Fruit fly (Drosophila melanogaster) whole organism, embryonic: Measurements from ENCODE around the gene fw.

Source experiments
- Adf1 ChIP-seq: fragments of 200-800 bp; sonication (Bioruptor generic); IDR thresholded peaks from 2 replicates; pipeline ENCODE4 v1.3.6; 2022; ENCODE audit warnings: missing biosample characterization, missing genetic modification characterization
- B-H1 ChIP-seq: fragments of 200-800 bp; sonication (Bioruptor generic); IDR thresholded peaks from 3 replicates; pipeline ENCODE4 v1.3.6; 2022; ENCODE audit warnings: missing biosample characterization, missing genetic modification characterization
- CG10267 ChIP-seq: fragments of 200-800 bp; sonication (Bioruptor generic); optimal IDR thresholded peaks from 2 replicates; lab custom pipeline; 2018; ENCODE audit warnings: missing biosample characterization, mild to moderate bottlenecking, missing genetic modification characterization, moderate library complexity
- CG11560 ChIP-seq: fragments of 200-800 bp; sonication (Bioruptor generic); IDR thresholded peaks from 3 replicates; pipeline ENCODE4 v1.3.6; 2022; ENCODE audit warnings: missing biosample characterization, missing genetic modification characterization
- CG12391 ChIP-seq: fragments of 200-800 bp; sonication (Bioruptor generic); optimal IDR thresholded peaks from 3 replicates; lab custom pipeline; 2018; ENCODE audit warnings: missing biosample characterization, mild to moderate bottlenecking, missing genetic modification characterization, moderate library complexity
- CG13123 ChIP-seq: fragments of 200-800 bp; sonication (Bioruptor generic); optimal IDR thresholded peaks from 2 replicates; lab custom pipeline; 2016; ENCODE audit warnings: missing biosample characterization, missing genetic modification characterization
- CG14014 ChIP-seq: fragments of 200-800 bp; sonication (Bioruptor generic); IDR thresholded peaks from 2 replicates; pipeline ENCODE4 v1.3.6; 2022; ENCODE audit warnings: missing biosample characterization, missing genetic modification characterization
- CG15696 ChIP-seq: fragments of 200-800 bp; sonication (Bioruptor generic); optimal IDR thresholded peaks from 2 replicates; lab custom pipeline; 2019; ENCODE audit warnings: missing biosample characterization, mild to moderate bottlenecking, missing genetic modification characterization, moderate library complexity
- CG16863 ChIP-seq: fragments of 200-800 bp; sonication (Bioruptor generic); optimal IDR thresholded peaks from 3 replicates; lab custom pipeline; 2016; ENCODE audit warnings: missing biosample characterization, missing genetic modification characterization
- CG17328 ChIP-seq: fragments of 200-800 bp; sonication (Bioruptor generic); IDR thresholded peaks from 2 replicates; pipeline ENCODE4 v1.3.6; 2022; ENCODE audit warnings: missing biosample characterization, missing genetic modification characterization
- CG17568 ChIP-seq: fragments of 200-800 bp; sonication (Bioruptor generic); optimal IDR thresholded peaks from 2 replicates; lab custom pipeline; 2018; ENCODE audit warnings: missing biosample characterization, mild to moderate bottlenecking, missing genetic modification characterization, moderate library complexity
- CG17829 ChIP-seq: fragments of 200-800 bp; optimal IDR thresholded peaks from 2 replicates; lab custom pipeline; 2019; ENCODE audit warnings: missing biosample characterization, mild to moderate bottlenecking, missing genetic modification characterization, moderate library complexity
- CG18599 ChIP-seq: fragments of 200-800 bp; sonication (Bioruptor generic); optimal IDR thresholded peaks from 3 replicates; lab custom pipeline; 2017; ENCODE audit warnings: missing biosample characterization, missing genetic modification characterization, mild to moderate bottlenecking, moderate library complexity, missing genetic modification reagents
- CG2875 ChIP-seq: fragments of 200-800 bp; sonication (Bioruptor generic); optimal IDR thresholded peaks from 2 replicates; lab custom pipeline; 2017; ENCODE audit warnings: missing biosample characterization, mild to moderate bottlenecking, missing genetic modification characterization, missing genetic modification reagents
- CG3726 ChIP-seq: fragments of 200-800 bp; sonication (Bioruptor generic); IDR thresholded peaks from 3 replicates; pipeline ENCODE4, ENCODE4 v1.3.6; 2022; ENCODE audit warnings: missing biosample characterization, missing genetic modification characterization
- CG5180 ChIP-seq: fragments of 200-800 bp; sonication (Bioruptor generic); optimal IDR thresholded peaks from 3 replicates; lab custom pipeline; 2017; ENCODE audit warnings: missing biosample characterization, missing genetic modification characterization, mild to moderate bottlenecking, moderate library complexity, missing genetic modification reagents
- CG8944 ChIP-seq: fragments of 200-800 bp; sonication (Bioruptor generic); optimal IDR thresholded peaks from 3 replicates; lab custom pipeline; 2016; ENCODE audit warnings: missing biosample characterization, missing genetic modification characterization
- CG9437 ChIP-seq: fragments of 200-800 bp; sonication (Bioruptor generic); optimal IDR thresholded peaks from 2 replicates; lab custom pipeline; 2018; ENCODE audit warnings: missing biosample characterization, mild to moderate bottlenecking, missing genetic modification characterization
- CG9817 ChIP-seq: fragments of 200-800 bp; sonication (Bioruptor generic); optimal IDR thresholded peaks from 2 replicates; lab custom pipeline; 2018; ENCODE audit warnings: missing biosample characterization, mild to moderate bottlenecking, missing genetic modification characterization, moderate library complexity
- CG9932 ChIP-seq: fragments of 200-800 bp; sonication (Bioruptor generic); IDR thresholded peaks from 2 replicates; pipeline ENCODE4 v1.3.6; 2022; ENCODE audit warnings: missing biosample characterization, missing genetic modification characterization
- D ChIP-seq, 2 experiments: fragments of 200-800 bp in 1 of 2; fragments of >200 bp in 1 of 2; sonication (Bioruptor generic) in 1 of 2; optimal IDR thresholded peaks; 2 replicates in 1 of 2; 3 replicates in 1 of 2; lab custom pipeline; 2017; ENCODE audit warnings: mild to moderate bottlenecking in 1 of 2, missing biosample characterization in 1 of 2, missing genetic modification characterization in 1 of 2, missing genetic modification reagents in 1 of 2
- E2f1 ChIP-seq: fragments of 200-800 bp; sonication (Bioruptor generic); IDR thresholded peaks from 2 replicates; pipeline ENCODE4 v1.3.6; 2022; ENCODE audit warnings: missing biosample characterization, missing genetic modification characterization
- Hr3 ChIP-seq: fragments of 200-800 bp; sonication (Bioruptor generic); optimal IDR thresholded peaks from 3 replicates; lab custom pipeline; 2016; ENCODE audit warnings: missing biosample characterization, missing genetic modification characterization
- Med ChIP-seq: fragments of 200-800 bp; sonication (Bioruptor generic); peaks from one replicate; lab custom pipeline; 2016; ENCODE audit warnings: missing biosample characterization, missing genetic modification characterization, mild to moderate bottlenecking, inconsistent platforms, moderate library complexity
- PHDP ChIP-seq: fragments of 200-800 bp; sonication (Bioruptor generic); optimal IDR thresholded peaks from 3 replicates; lab custom pipeline; 2018; ENCODE audit warnings: missing biosample characterization, mild to moderate bottlenecking, missing genetic modification characterization, moderate library complexity
- Pdp1 ChIP-seq, 2 experiments: fragments of 200-800 bp; sonication (Bioruptor generic); optimal IDR thresholded peaks; 3 replicates each; lab custom pipeline; 2016; ENCODE audit warnings: missing biosample characterization in 2 of 2, missing genetic modification characterization in 2 of 2, mild to moderate bottlenecking in 1 of 2, moderate library complexity in 1 of 2
- Vsx1 ChIP-seq: fragments of 200-800 bp; sonication (Bioruptor generic); optimal IDR thresholded peaks from 2 replicates; lab custom pipeline; 2017; ENCODE audit warnings: missing biosample characterization, mild to moderate bottlenecking, missing genetic modification characterization, missing genetic modification reagents
- Xrp1 ChIP-seq: fragments of 200-800 bp; sonication (Bioruptor generic); IDR thresholded peaks from 2 replicates; pipeline ENCODE4 v1.3.6; 2022; ENCODE audit warnings: missing biosample characterization, missing genetic modification characterization
- ash1 ChIP-seq: fragments of 200-800 bp; sonication (Bioruptor generic); optimal IDR thresholded peaks from 2 replicates; lab custom pipeline; 2018; ENCODE audit warnings: missing biosample characterization, mild to moderate bottlenecking, missing genetic modification characterization
- dpn ChIP-seq, 2 experiments: fragments of 200-800 bp; sonication (Bioruptor generic); optimal IDR thresholded peaks; 3 replicates each; lab custom pipeline; 2016; ENCODE audit warnings: missing biosample characterization in 2 of 2, missing genetic modification characterization in 2 of 2
- dysf ChIP-seq: fragments of 200-800 bp; sonication (Bioruptor generic); IDR thresholded peaks from 3 replicates; pipeline ENCODE4 v1.3.6; 2022; ENCODE audit warnings: missing biosample characterization, missing genetic modification characterization
- gce ChIP-seq: fragments of 200-800 bp; sonication (Bioruptor generic); IDR thresholded peaks from 3 replicates; pipeline ENCODE4 v1.3.6; 2022; ENCODE audit warnings: missing biosample characterization, missing genetic modification characterization
- grau ChIP-seq: fragments of 200-800 bp; optimal IDR thresholded peaks from 3 replicates; lab custom pipeline; 2019; ENCODE audit warnings: missing biosample characterization, mild to moderate bottlenecking, missing genetic modification characterization, moderate library complexity
- lbe ChIP-seq: fragments of 200-800 bp; sonication (Bioruptor generic); optimal IDR thresholded peaks from 2 replicates; lab custom pipeline; 2016; ENCODE audit warnings: missing biosample characterization, mild to moderate bottlenecking, missing genetic modification characterization
- prd ChIP-seq, 3 experiments: fragments of >200 bp in 2 of 3; fragments of 200-800 bp in 1 of 3; sonication (Bioruptor generic) in 1 of 3; optimal IDR thresholded peaks in 2 of 3; IDR thresholded peaks in 1 of 3; 2 replicates in 2 of 3; 3 replicates in 1 of 3; pipeline versions ENCODE4 v1.3.6 to Lab custom; 2017 to 2022; ENCODE audit warnings: missing biosample characterization in 1 of 3, missing genetic modification characterization in 1 of 3
- repo ChIP-seq: fragments of 200-800 bp; sonication (Bioruptor generic); optimal IDR thresholded peaks from 2 replicates; lab custom pipeline; 2016; ENCODE audit warnings: missing biosample characterization, missing genetic modification characterization
- rib ChIP-seq: fragments of 200-800 bp; sonication (Bioruptor generic); IDR thresholded peaks from 2 replicates; pipeline ENCODE4 v1.3.6; 2022; ENCODE audit warnings: missing biosample characterization, missing genetic modification characterization
- row ChIP-seq: fragments of 200-800 bp; sonication (Bioruptor generic); IDR thresholded peaks from 3 replicates; pipeline ENCODE4 v1.3.6; 2022; ENCODE audit warnings: missing biosample characterization, missing genetic modification characterization
- sens ChIP-seq: fragments of 200-800 bp; sonication (Bioruptor generic); peaks from one replicate; lab custom pipeline; 2016; ENCODE audit warnings: missing biosample characterization, missing genetic modification characterization
- slou ChIP-seq: fragments of 200-800 bp; sonication (Bioruptor generic); optimal IDR thresholded peaks from 3 replicates; lab custom pipeline; 2016; ENCODE audit warnings: missing biosample characterization, missing genetic modification characterization
- sug ChIP-seq: fragments of 200-800 bp; optimal IDR thresholded peaks from 2 replicates; lab custom pipeline; 2019; ENCODE audit warnings: missing biosample characterization, mild to moderate bottlenecking, missing genetic modification characterization, moderate library complexity
- tgo ChIP-seq: fragments of 200-800 bp; sonication (Bioruptor generic); IDR thresholded peaks from 3 replicates; pipeline ENCODE4 v1.3.6; 2022; ENCODE audit warnings: missing biosample characterization, missing genetic modification characterization
- tin ChIP-seq: fragments of 200-800 bp; sonication (Bioruptor generic); optimal IDR thresholded peaks from 3 replicates; lab custom pipeline; 2016; ENCODE audit warnings: missing biosample characterization, missing genetic modification characterization
- trem ChIP-seq: fragments of 200-800 bp; optimal IDR thresholded peaks from 3 replicates; lab custom pipeline; 2019; ENCODE audit warnings: missing biosample characterization, mild to moderate bottlenecking, missing genetic modification characterization, moderate library complexity
- vnd ChIP-seq: fragments of 200-800 bp; sonication (Bioruptor generic); IDR thresholded peaks from 3 replicates; pipeline ENCODE4 v1.3.6; 2022; ENCODE audit warnings: missing biosample characterization, missing genetic modification characterization; ENCODE audit not compliant: partially characterized antibody
- zfh1 ChIP-seq: fragments of 200-800 bp; sonication (Bioruptor generic); IDR thresholded peaks from 3 replicates; pipeline ENCODE4 v1.3.6; 2022; ENCODE audit warnings: missing biosample characterization, missing genetic modification characterization

The fw gene

DNA sequence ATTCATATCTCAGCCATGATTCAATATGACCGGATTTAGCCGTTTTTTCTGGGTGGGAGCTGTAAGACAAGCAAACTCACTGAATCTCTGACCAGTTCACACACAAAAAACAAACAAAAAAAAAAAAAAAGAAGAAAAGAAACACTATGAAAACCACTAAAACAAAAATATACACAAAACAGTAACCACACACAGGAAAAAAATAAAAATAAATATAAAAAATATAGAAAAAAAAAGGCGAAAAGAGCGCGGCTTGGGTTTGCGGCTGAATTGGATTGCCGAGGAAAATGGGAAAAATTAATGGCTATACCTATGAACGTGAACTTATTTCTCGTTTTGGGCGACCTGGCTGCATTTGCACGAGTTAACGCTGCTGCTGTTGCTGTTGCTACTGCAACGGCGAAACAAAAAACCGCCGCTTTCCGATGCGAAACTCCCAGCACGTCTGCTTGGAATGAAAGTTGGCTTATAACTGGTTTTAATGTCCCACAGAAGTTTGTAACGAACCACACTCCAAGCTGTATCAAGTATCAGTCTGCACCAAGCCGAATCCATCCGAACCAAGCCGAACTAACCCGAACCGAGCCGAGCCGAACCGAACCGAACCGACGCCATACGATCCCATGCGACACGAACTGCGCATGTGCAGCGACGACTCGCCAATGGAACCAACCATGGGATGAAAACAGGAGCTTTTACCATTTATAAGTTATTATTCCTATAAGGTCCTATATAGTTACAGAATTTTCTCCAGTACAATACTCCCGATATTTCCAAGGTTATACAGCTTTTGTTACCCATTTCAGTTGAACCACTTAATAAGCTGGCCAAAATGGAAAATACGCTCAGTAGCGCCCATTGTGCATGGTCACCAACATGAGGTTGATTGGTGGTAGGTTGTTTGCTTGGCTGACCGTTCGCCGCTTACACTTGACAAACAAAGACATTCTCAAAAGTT, at the start of gene fw (continued):
- TF ChIP-seq CG9932 (GFP tag; lab: Robert Waterston, UW) (peak; percentile 40; the same call in 1 of the 2 replicates), sens (peak; percentile 86), vnd (GFP tag; lab: Robert Waterston, UW) (no peak), CG18599 (GFP tag; lab: Kevin White, UChicago) (peak; percentile 45), E2f1 (GFP tag; lab: Robert Waterston, UW) (peak; percentile 41; the same call in 1 of the 2 replicates), Hr3 (peak; percentile 7), ash1 (GFP tag; lab: Kevin White, UChicago) (no peak), grau (tag; lab: Kevin White, UChicago) (no peak), CG5180 (GFP tag; lab: Kevin White, UChicago) (peak; percentile 73), slou (GFP tag; lab: Kevin White, UChicago) (no peak), CG9437 (GFP tag; lab: Kevin White, UChicago) (no peak), Med (GFP tag; lab: Kevin White, UChicago) (peak; percentile 90), CG17829 (tag; lab: Kevin White, UChicago) (peak; percentile 22), rib (peak; percentile 27; the same call in 1 of the 2 replicates), repo (GFP tag; lab: Kevin White, UChicago) (peak; percentile 39), Pdp1 (GFP tag; optimal IDR thresholded peaks at IDR 0.05; lab: Kevin White, UChicago) (peak in 1 of 2 experiments; percentile 32), D (optimal IDR thresholded peaks at IDR 0.05; lab: Kevin White, UChicago) (no peak), D (GFP tag; optimal IDR thresholded peaks at IDR 0.05; lab: Kevin White, UChicago) (peak; percentile 37), CG13123 (GFP tag; lab: Kevin White, UChicago) (peak; percentile 24), CG2875 (peak; percentile 24), CG14014 (GFP tag; lab: Robert Waterston, UW) (peak; percentile 65; the same call in 1 of the 2 replicates), trem (tag; lab: Kevin White, UChicago) (no peak), PHDP (peak; percentile 38), CG10267 (tag; lab: Kevin White, UChicago) (peak; percentile 9), row (GFP tag; lab: Robert Waterston, UW) (peak; percentile 52), CG17568 (peak; percentile 32), B-H1 (GFP tag; lab: Robert Waterston, UW) (peak; percentile 15; the same call in 1 of the 3 replicates), prd (optimal IDR thresholded peaks at IDR 0.05; lab: Kevin White, UChicago) (no peak), prd (GFP tag; IDR thresholded peaks at IDR 0.05; lab: Robert Waterston, UW) (peak; percentile 47; the same call in 1 of the 3 replicates), CG8944 (GFP tag; lab: Kevin White, UChicago) (peak; percentile 0), dpn (GFP tag; optimal IDR thresholded peaks at IDR 0.05; lab: Kevin White, UChicago) (peak; percentile 7 to 34), CG12391 (tag; lab: Kevin White, UChicago) (peak; percentile 41), Adf1 (GFP tag; lab: Robert Waterston, UW) (no peak), CG17328 (GFP tag; lab: Robert Waterston, UW) (0 out of 2 replicates have a peak, but pooled peaks have one; percentile 21), lbe (peak; percentile 66), dysf (GFP tag; lab: Robert Waterston, UW) (0 out of 3 replicates have a peak, but pooled peaks have one; percentile 33), CG15696 (tag; lab: Kevin White, UChicago) (no peak), CG16863 (peak; percentile 39), Xrp1 (GFP tag; lab: Robert Waterston, UW) (peak; percentile 56; the same call in 1 of the 2 replicates), zfh1 (peak; percentile 37; the same call in 1 of the 3 replicates), Vsx1 (GFP tag; lab: Kevin White, UChicago) (no peak), CG11560 (no peak), tin (GFP tag; lab: Kevin White, UChicago) (peak; percentile 1), gce (GFP tag; lab: Robert Waterston, UW) (no peak), tgo (GFP tag; lab: Robert Waterston, UW) (peak; percentile 45; the same call in 2 of the 3 replicates), sug (tag; lab: Kevin White, UChicago) (no peak), CG9817 (peak; percentile 14), CG3726 (GFP tag; lab: Robert Waterston, UW) (0 out of 3 replicates have a peak, but pooled peaks have one; percentile 6)
